Worm (Caenorhabditis elegans) whole organism, midembryonic: ENCODE data around the gene dop-1.

Source experiments
- flt-1 ChIP-seq: fragments of 200-800 bp; sonication (Bioruptor generic); IDR thresholded peaks from 2 replicates; pipeline ENCODE4 v1.3.6; 2022; ENCODE audit warnings: missing genetic modification characterization, missing compliant biosample characterization
- klf-2 ChIP-seq: fragments of 200-800 bp; sonication (Bioruptor generic); conservative IDR thresholded peaks from 2 replicates; pipeline ENCODE4 v1.3.6; 2022; ENCODE audit warnings: missing genetic modification reagents, missing genetic modification characterization, missing compliant biosample characterization
- med-1 ChIP-seq: sonication (generic microtip); optimal IDR thresholded peaks from 2 replicates; lab custom pipeline; 2017; ENCODE audit warnings: missing genetic modification characterization, mild to moderate bottlenecking, missing compliant biosample characterization, antibody characterized with exemption, missing genetic modification reagents; ENCODE audit not compliant: insufficient read depth
- ztf-23 ChIP-seq: fragments of 200-800 bp; sonication (Bioruptor generic); IDR thresholded peaks from 2 replicates; pipeline ENCODE4 v1.3.6; 2022; ENCODE audit warnings: missing genetic modification reagents, missing genetic modification characterization, missing compliant biosample characterization
- ztf-29 ChIP-seq: fragments of 200-800 bp; sonication (Bioruptor generic); IDR thresholded peaks from 2 replicates; pipeline ENCODE4 v1.3.6; 2022; ENCODE audit warnings: missing genetic modification reagents, missing genetic modification characterization, missing compliant biosample characterization

DNA sequence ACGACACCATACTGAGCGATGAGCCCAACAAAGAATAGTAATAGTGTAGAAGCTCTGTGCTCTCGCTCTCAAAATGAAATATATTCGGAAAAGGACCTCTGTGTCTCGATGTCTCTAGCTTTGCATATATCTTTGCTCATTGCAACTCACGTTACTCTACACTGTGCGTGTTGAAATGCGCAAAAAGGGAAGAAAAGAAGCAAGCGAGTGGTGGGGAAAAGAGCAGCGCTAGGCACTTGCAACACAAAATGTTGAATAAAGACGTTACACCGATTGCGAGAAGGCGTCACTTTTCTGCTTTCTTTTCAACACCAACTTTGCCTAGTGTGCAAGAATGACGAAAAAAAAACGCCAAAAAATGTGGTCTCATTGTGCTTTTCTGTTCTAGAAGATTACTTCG lies 15.9 kb upstream of the dop-1 start:
- no peak for TF ChIP-seq ztf-29 (GFP tag; lab: Robert Waterston, UW)
- no peak for TF ChIP-seq flt-1
- TF ChIP-seq ztf-23 (GFP tag; lab: Robert Waterston, UW): no peak
- no peak for TF ChIP-seq klf-2
- no peak for TF ChIP-seq med-1 (GFP tag; lab: Kevin White, UChicago)
